Worm (Caenorhabditis elegans) whole organism, young adult: ENCODE results near the gene acdh-12.

ENCODE experiments used
- B0261.1 ChIP-seq: sonication (generic microtip); optimal IDR thresholded peaks from 2 replicates; lab custom pipeline; 2016; ENCODE audit warnings: mild to moderate bottlenecking, missing genetic modification characterization, moderate library complexity, missing compliant biosample characterization
- F10E7.11 ChIP-seq: sonication (generic microtip); optimal IDR thresholded peaks from 2 replicates; lab custom pipeline; 2017; ENCODE audit warnings: mild to moderate bottlenecking, missing genetic modification characterization, moderate library complexity, missing compliant biosample characterization
- F52B5.7 ChIP-seq: sonication (generic microtip); optimal IDR thresholded peaks from 2 replicates; lab custom pipeline; 2016; ENCODE audit warnings: mild to moderate bottlenecking, missing genetic modification characterization, missing compliant biosample characterization
- F57A8.1 ChIP-seq: fragments of 200-800 bp; sonication (Bioruptor generic); optimal IDR thresholded peaks from 2 replicates; lab custom pipeline; 2018; ENCODE audit warnings: mild to moderate bottlenecking, missing genetic modification characterization, moderate library complexity, missing compliant biosample characterization
- K11D2.4 ChIP-seq: fragments of 200-800 bp; sonication (Bioruptor generic); IDR thresholded peaks from 2 replicates; pipeline ENCODE4 v1.3.6; 2022; ENCODE audit warnings: missing genetic modification reagents, missing genetic modification characterization, missing compliant biosample characterization
- K12H6.12 ChIP-seq: fragments of 200-800 bp; sonication (Bioruptor generic); optimal IDR thresholded peaks from 2 replicates; lab custom pipeline; 2018; ENCODE audit warnings: mild to moderate bottlenecking, missing genetic modification characterization, missing compliant biosample characterization
- Y67H2A.10 ChIP-seq: fragments of 200-800 bp; sonication (Bioruptor generic); conservative IDR thresholded peaks from 2 replicates; pipeline ENCODE4 v1.3.6; 2022; ENCODE audit warnings: missing genetic modification reagents, missing genetic modification characterization, missing compliant biosample characterization
- Y95B8A.8 ChIP-seq: fragments of 200-800 bp; sonication (Bioruptor generic); IDR thresholded peaks from 2 replicates; pipeline ENCODE4 v1.3.6; 2022; ENCODE audit warnings: missing genetic modification reagents, missing genetic modification characterization, missing compliant biosample characterization
- ama-1 ChIP-seq, 3 experiments: fragments of 150-350 bp in 1 of 3; sonication (generic microtip) in 2 of 3; optimal IDR thresholded peaks; 2 replicates each; lab custom pipeline; 2014 to 2018; ENCODE audit warnings: missing biosample characterization in 2 of 3, missing genetic modification characterization in 2 of 3, missing genetic modification reagents in 2 of 3
- atf-7 ChIP-seq: sonication (generic microtip); optimal IDR thresholded peaks from 2 replicates; lab custom pipeline; 2017; ENCODE audit warnings: mild to moderate bottlenecking, missing genetic modification characterization, missing compliant biosample characterization
- athp-1 ChIP-seq: sonication (generic microtip); optimal IDR thresholded peaks from 2 replicates; lab custom pipeline; 2017; ENCODE audit warnings: mild to moderate bottlenecking, missing genetic modification characterization, missing compliant biosample characterization
- cebp-2 ChIP-seq: fragments of 200-800 bp; sonication (Bioruptor generic); IDR thresholded peaks from 2 replicates; pipeline ENCODE4 v1.3.6; 2022; ENCODE audit warnings: missing genetic modification characterization, missing compliant biosample characterization
- ceh-100 ChIP-seq: fragments of 200-800 bp; sonication (Bioruptor generic); IDR thresholded peaks from 2 replicates; pipeline ENCODE4 v1.3.6; 2022; ENCODE audit warnings: missing genetic modification reagents, missing genetic modification characterization, missing compliant biosample characterization
- fkh-3 ChIP-seq: sonication (generic microtip); optimal IDR thresholded peaks from 2 replicates; lab custom pipeline; 2016; ENCODE audit warnings: mild to moderate bottlenecking, missing genetic modification characterization, missing compliant biosample characterization
- him-1 ChIP-seq: sonication (generic microtip); optimal IDR thresholded peaks from 2 replicates; lab custom pipeline; 2016; ENCODE audit warnings: missing genotype, missing genetic modification reagents, missing genetic modification characterization, missing compliant biosample characterization
- hlh-12 ChIP-seq: sonication (generic microtip); optimal IDR thresholded peaks from 2 replicates; lab custom pipeline; 2016; ENCODE audit warnings: missing genetic modification characterization, missing compliant biosample characterization
- hmg-1.2 ChIP-seq: fragments of 200-800 bp; sonication (Bioruptor generic); IDR thresholded peaks from 2 replicates; pipeline ENCODE4 v1.3.6; 2022; ENCODE audit warnings: missing genetic modification reagents, missing genetic modification characterization, missing compliant biosample characterization
- let-526 ChIP-seq: fragments of 200-800 bp; sonication (Bioruptor generic); IDR thresholded peaks from 2 replicates; pipeline ENCODE4 v1.3.6; 2022; ENCODE audit warnings: missing genetic modification reagents, missing genetic modification characterization, missing compliant biosample characterization
- lin-40 ChIP-seq: sonication (generic microtip); optimal IDR thresholded peaks from 2 replicates; lab custom pipeline; 2016; ENCODE audit warnings: missing genetic modification characterization, mild to moderate bottlenecking, missing compliant biosample characterization, missing genotype, missing genetic modification reagents
- lsy-27 ChIP-seq: sonication (generic microtip); optimal IDR thresholded peaks from 2 replicates; lab custom pipeline; 2017; ENCODE audit warnings: missing genetic modification characterization, mild to moderate bottlenecking, missing compliant biosample characterization, antibody characterized with exemption, missing genotype, borderline replicate concordance; ENCODE audit not compliant: insufficient read depth
- mxl-1 ChIP-seq: sonication (generic microtip); optimal IDR thresholded peaks from 2 replicates; lab custom pipeline; 2016; ENCODE audit warnings: missing genetic modification characterization, missing compliant biosample characterization
- nfya-1 ChIP-seq: sonication (generic microtip); optimal IDR thresholded peaks from 2 replicates; lab custom pipeline; 2017; ENCODE audit warnings: antibody characterized with exemption, missing compliant biosample characterization, missing genetic modification characterization, borderline replicate concordance; ENCODE audit not compliant: insufficient read depth
- nfya-2 ChIP-seq: fragments of 200-800 bp; sonication (Bioruptor generic); IDR thresholded peaks from 2 replicates; pipeline ENCODE4 v1.3.6; 2022; ENCODE audit warnings: missing genetic modification reagents, missing genetic modification characterization, missing compliant biosample characterization
- nhr-80 ChIP-seq: sonication (generic microtip); optimal IDR thresholded peaks from 2 replicates; lab custom pipeline; 2016; ENCODE audit warnings: missing genetic modification characterization, missing compliant biosample characterization
- pbrm-1 ChIP-seq: fragments of 200-800 bp; sonication (Bioruptor generic); IDR thresholded peaks from 2 replicates; pipeline ENCODE4 v1.3.6; 2022; ENCODE audit warnings: missing genetic modification reagents, missing genetic modification characterization, missing compliant biosample characterization
- pha-4 ChIP-seq: fragments of 150-350 bp; sonication (generic microtip); optimal IDR thresholded peaks from 2 replicates; lab custom pipeline; 2014; ENCODE audit warnings: missing biosample characterization, missing genetic modification reagents, missing genetic modification characterization
- rcor-1 ChIP-seq: fragments of 200-800 bp; sonication (Bioruptor generic); IDR thresholded peaks from 2 replicates; pipeline ENCODE4 v1.3.6; 2022; ENCODE audit warnings: missing genetic modification reagents, missing genetic modification characterization, missing compliant biosample characterization
- repo-1 ChIP-seq: sonication (generic microtip); optimal IDR thresholded peaks from 2 replicates; lab custom pipeline; 2017; ENCODE audit warnings: mild to moderate bottlenecking, missing genetic modification characterization, missing compliant biosample characterization
- tbx-9 ChIP-seq: sonication (generic microtip); optimal IDR thresholded peaks from 2 replicates; lab custom pipeline; 2016; ENCODE audit warnings: borderline replicate concordance, missing genetic modification characterization, inconsistent platforms, missing compliant biosample characterization
- tlf-1 ChIP-seq: fragments of 200-800 bp; sonication (Bioruptor generic); optimal IDR thresholded peaks from 2 replicates; lab custom pipeline; 2018; ENCODE audit warnings: mild to moderate bottlenecking, missing genetic modification characterization, missing compliant biosample characterization
- unc-62 ChIP-seq: fragments of 150-350 bp; optimal IDR thresholded peaks from 2 replicates; lab custom pipeline; 2014; ENCODE audit warnings: missing biosample characterization, missing genetic modification reagents, missing genetic modification characterization
- ztf-26 ChIP-seq: sonication (generic microtip); optimal IDR thresholded peaks from 2 replicates; lab custom pipeline; 2017; ENCODE audit warnings: missing genetic modification characterization, missing compliant biosample characterization

The acdh-12 gene

DNA sequence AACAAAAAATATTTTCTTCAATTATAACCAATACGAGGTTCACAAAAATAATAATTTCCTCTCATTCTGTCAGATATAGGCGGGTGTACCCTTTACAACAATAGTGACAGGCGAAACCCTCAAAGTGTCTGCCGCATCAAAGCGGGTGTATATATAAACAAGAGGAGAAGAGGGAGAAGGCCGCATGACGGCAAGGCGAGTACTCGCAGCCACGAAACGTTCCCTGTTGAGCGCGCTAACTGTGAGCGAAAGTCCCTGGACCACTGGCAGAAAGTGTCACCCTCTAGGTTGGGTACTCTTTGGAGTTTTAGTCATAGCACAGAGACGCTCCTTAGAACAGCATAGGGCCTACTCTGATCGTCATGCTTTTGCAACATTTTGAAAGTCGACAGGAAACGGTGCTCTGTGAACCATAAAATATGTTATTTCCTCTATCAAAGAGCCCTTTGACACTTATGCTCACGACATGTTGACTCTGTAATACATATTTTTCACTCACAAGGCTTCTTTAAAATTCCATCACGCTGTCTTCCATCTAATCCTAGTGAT is 4.7 kb upstream of the acdh-12 start, which contains the start of gene pcrg-1 (continued):
- TF ChIP-seq nfya-2 (GFP tag; lab: Robert Waterston, UW) = 0 out of 2 replicates have a peak, but pooled peaks have one; percentile 65
- no peak for TF ChIP-seq Y67H2A.10 (GFP tag; lab: Robert Waterston, UW)
- peak; percentile 76 for TF ChIP-seq lin-40 (tag; lab: Kevin White, UChicago)
- TF ChIP-seq K11D2.4 (GFP tag; lab: Robert Waterston, UW) = peak; percentile 63; the same call in 1 of the 2 replicates
- peak; percentile 56 for TF ChIP-seq atf-7 (tag; lab: Kevin White, UChicago)
- no peak for TF ChIP-seq unc-62 (GFP tag; lab: Kevin White, UChicago)
- TF ChIP-seq nfya-1 = no peak
- peak; percentile 71 for TF ChIP-seq ztf-26 (tag; lab: Kevin White, UChicago)
- TF ChIP-seq Y95B8A.8 = peak; percentile 51; the same call in 1 of the 2 replicates
- TF ChIP-seq F10E7.11 (tag; lab: Kevin White, UChicago) = peak; percentile 4
- TF ChIP-seq cebp-2 = 0 out of 2 replicates have a peak, but pooled peaks have one; percentile 30
- TF ChIP-seq ceh-100 (GFP tag; lab: Robert Waterston, UW) = peak; percentile 73
- TF ChIP-seq ama-1 (optimal IDR thresholded peaks at IDR 0.05; lab: Kevin White, UChicago) = no peak
- TF ChIP-seq ama-1 (GFP tag; optimal IDR thresholded peaks at IDR 0.05; lab: Kevin White, UChicago) = peak; percentile 43 to 86

DNA sequence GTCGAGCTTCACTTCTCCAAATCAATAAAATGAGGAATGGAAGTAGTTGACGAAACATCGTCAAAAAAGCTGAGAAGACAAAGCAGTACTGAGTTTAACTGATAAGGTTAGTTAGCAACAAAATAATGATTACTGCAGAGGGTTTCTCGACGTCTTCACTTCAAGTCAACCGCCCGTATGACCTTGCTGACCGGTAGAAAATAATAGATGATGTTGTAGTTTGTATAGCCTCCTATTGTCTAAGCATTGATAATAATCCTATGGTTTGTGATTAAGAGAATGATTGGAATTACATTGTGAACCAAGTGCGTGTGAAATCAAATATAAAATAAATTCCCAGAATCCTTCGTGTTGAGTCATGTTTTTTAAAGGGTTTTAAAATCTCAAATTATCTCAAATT is 3.9 kb upstream of the acdh-12 start, which contains the start of gene E04F6.6:
TSS of gene E04F6.6 (minus strand) at position 258 of the 400 bp plus-strand sequence.
- no peak for TF ChIP-seq mxl-1 (tag; lab: Kevin White, UChicago)
- no peak for TF ChIP-seq repo-1 (tag; lab: Kevin White, UChicago)
- TF ChIP-seq atf-7 (tag; lab: Kevin White, UChicago) = no peak
- no peak for TF ChIP-seq pha-4 (tag; lab: Kevin White, UChicago)
- TF ChIP-seq hmg-1.2 (GFP tag; lab: Robert Waterston, UW) = no peak
- no peak for TF ChIP-seq tlf-1 (GFP tag; lab: Kevin White, UChicago)
- no peak for TF ChIP-seq rcor-1 (GFP tag; lab: Robert Waterston, UW)
- TF ChIP-seq pbrm-1 (GFP tag; lab: Robert Waterston, UW) = no peak
- TF ChIP-seq F57A8.1 (GFP tag; lab: Kevin White, UChicago) = no peak
- TF ChIP-seq him-1 = no peak
- no peak for TF ChIP-seq Y95B8A.8
- TF ChIP-seq tbx-9 (tag; lab: Kevin White, UChicago) = no peak
- no peak for TF ChIP-seq hlh-12 (tag; lab: Kevin White, UChicago)
- no peak for TF ChIP-seq lsy-27
- no peak for TF ChIP-seq F52B5.7 (tag; lab: Kevin White, UChicago)
- no peak for TF ChIP-seq athp-1 (tag; lab: Kevin White, UChicago)
- no peak for TF ChIP-seq let-526

DNA sequence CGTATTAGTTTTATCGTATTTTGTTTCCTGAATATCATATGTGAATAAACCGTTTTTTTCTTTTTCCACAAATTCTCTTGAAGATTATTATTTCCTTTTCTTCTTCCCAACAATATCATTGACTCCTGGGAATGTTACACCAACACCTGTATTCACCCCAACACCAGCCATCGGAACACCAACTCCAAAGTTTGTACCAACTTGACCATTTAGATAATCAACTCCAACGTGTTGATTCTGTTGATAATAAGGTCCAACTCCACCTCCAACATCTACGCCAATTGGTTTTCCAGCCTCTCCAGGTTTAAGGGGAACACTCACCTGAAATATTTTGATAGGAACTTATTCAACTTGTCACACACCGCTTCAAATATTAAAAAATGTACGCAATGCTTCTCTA is 2.0 kb upstream of the acdh-12 start:
- no peak for TF ChIP-seq B0261.1
- TF ChIP-seq pbrm-1 (GFP tag; lab: Robert Waterston, UW) = 0 out of 2 replicates have a peak, but pooled peaks have one; percentile 28

DNA sequence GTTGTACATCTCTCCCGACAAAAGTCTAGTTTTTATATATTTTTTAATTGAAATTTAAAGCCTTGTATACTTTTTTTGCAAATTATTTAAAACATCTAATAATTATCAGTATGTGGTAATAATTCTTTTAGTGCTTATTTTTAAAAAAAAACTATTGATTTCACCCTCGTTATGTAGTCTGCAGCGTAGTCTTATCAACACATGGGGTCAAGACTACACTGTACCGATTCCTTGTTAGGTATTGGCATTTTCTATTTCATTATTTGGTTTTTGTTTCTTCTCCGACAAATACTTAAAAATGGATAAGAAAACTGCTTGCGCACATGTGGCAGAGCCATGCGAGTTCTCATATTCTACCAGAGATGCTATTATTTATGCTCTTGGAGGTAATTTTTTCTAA is 599 bp upstream of the acdh-12 start, which contains the start of gene maoc-1:
TSS of gene maoc-1 (plus strand) at position 237 of the 400 bp plus-strand sequence.
- peak; percentile 39 for TF ChIP-seq nhr-80 (tag; lab: Kevin White, UChicago)
- TF ChIP-seq fkh-3 (tag; lab: Kevin White, UChicago) = no peak
- TF ChIP-seq K12H6.12 (tag; lab: Kevin White, UChicago) = no peak
- no peak for TF ChIP-seq him-1
